Fruit fly (Drosophila melanogaster) whole organism, embryonic: ENCODE measurements around the gene Vha16-5.

ENCODE experiments used
- ATbp ChIP-seq: fragments of 200-800 bp; sonication (Bioruptor generic); optimal IDR thresholded peaks from 2 replicates; lab custom pipeline; 2017; ENCODE audit warnings: missing biosample characterization, mild to moderate bottlenecking, missing genetic modification characterization, missing genetic modification reagents
- Blimp-1 ChIP-seq: fragments of 200-800 bp; sonication (Bioruptor generic); optimal IDR thresholded peaks from 3 replicates; lab custom pipeline; 2018; ENCODE audit warnings: missing biosample characterization, missing genetic modification characterization, mild to moderate bottlenecking, moderate library complexity, missing genetic modification reagents
- CG10147 ChIP-seq: fragments of 200-800 bp; sonication (Bioruptor generic); optimal IDR thresholded peaks from 2 replicates; lab custom pipeline; 2019; ENCODE audit warnings: missing biosample characterization, mild to moderate bottlenecking, missing genetic modification characterization, moderate library complexity
- CG11085 ChIP-seq: fragments of 200-800 bp; sonication (Bioruptor generic); IDR thresholded peaks from 2 replicates; pipeline ENCODE4 v1.3.6; 2022; ENCODE audit warnings: missing biosample characterization, missing genetic modification characterization
- CG11723 ChIP-seq: fragments of 200-800 bp; sonication (Bioruptor generic); optimal IDR thresholded peaks from 2 replicates; lab custom pipeline; 2017; ENCODE audit warnings: missing biosample characterization, mild to moderate bottlenecking, missing genetic modification characterization
- CG12155 ChIP-seq: fragments of 200-800 bp; sonication (Bioruptor generic); optimal IDR thresholded peaks from 3 replicates; lab custom pipeline; 2016; ENCODE audit warnings: missing biosample characterization, missing genetic modification characterization
- CG12391 ChIP-seq: fragments of 200-800 bp; sonication (Bioruptor generic); optimal IDR thresholded peaks from 3 replicates; lab custom pipeline; 2018; ENCODE audit warnings: missing biosample characterization, mild to moderate bottlenecking, missing genetic modification characterization, moderate library complexity
- CG12659 ChIP-seq: fragments of 200-800 bp; sonication (Bioruptor generic); optimal IDR thresholded peaks from 3 replicates; lab custom pipeline; 2017; ENCODE audit warnings: mild to moderate bottlenecking, missing biosample characterization, missing genetic modification reagents, missing genetic modification characterization
- CG13894 ChIP-seq: fragments of 200-800 bp; sonication (Bioruptor generic); optimal IDR thresholded peaks from 3 replicates; lab custom pipeline; 2018; ENCODE audit warnings: missing biosample characterization, mild to moderate bottlenecking, missing genetic modification characterization, moderate library complexity
- CG14441 ChIP-seq: fragments of 200-800 bp; sonication (Bioruptor generic); IDR thresholded peaks from 2 replicates; pipeline ENCODE4 v1.3.6; 2022; ENCODE audit warnings: missing biosample characterization, missing genetic modification characterization
- CG15269 ChIP-seq: fragments of 200-800 bp; sonication (Bioruptor generic); optimal IDR thresholded peaks from 2 replicates; lab custom pipeline; 2018; ENCODE audit warnings: missing biosample characterization, mild to moderate bottlenecking, missing genetic modification characterization, moderate library complexity
- CG17912 ChIP-seq: fragments of 200-800 bp; sonication (Bioruptor generic); optimal IDR thresholded peaks from 2 replicates; lab custom pipeline; 2018; ENCODE audit warnings: missing biosample characterization, mild to moderate bottlenecking, missing genetic modification characterization
- CG1792 ChIP-seq: fragments of 200-800 bp; sonication (Bioruptor generic); optimal IDR thresholded peaks from 2 replicates; lab custom pipeline; 2016; ENCODE audit warnings: missing biosample characterization, missing genetic modification characterization
- CG18011 ChIP-seq: fragments of 200-800 bp; sonication (Bioruptor generic); optimal IDR thresholded peaks from 2 replicates; lab custom pipeline; 2017; ENCODE audit warnings: missing biosample characterization, missing genetic modification characterization, mild to moderate bottlenecking, moderate library complexity, missing genotype
- CG2202 ChIP-seq: fragments of 200-800 bp; sonication (Bioruptor generic); optimal IDR thresholded peaks from 2 replicates; lab custom pipeline; 2018; ENCODE audit warnings: missing biosample characterization, mild to moderate bottlenecking, missing genetic modification characterization
- CG2712 ChIP-seq: fragments of 200-800 bp; optimal IDR thresholded peaks from 3 replicates; lab custom pipeline; 2019; ENCODE audit warnings: missing biosample characterization, mild to moderate bottlenecking, missing genetic modification characterization, moderate library complexity
- CG2889 ChIP-seq: fragments of 200-800 bp; sonication (Bioruptor generic); IDR thresholded peaks from 3 replicates; pipeline ENCODE4 v1.3.6; 2022; ENCODE audit warnings: missing biosample characterization, missing genetic modification characterization
- CG30403 ChIP-seq: fragments of 200-800 bp; sonication (Bioruptor generic); optimal IDR thresholded peaks from 3 replicates; lab custom pipeline; 2016; ENCODE audit warnings: missing biosample characterization, missing genetic modification characterization
- CG4282 ChIP-seq: fragments of 200-800 bp; sonication (Bioruptor generic); optimal IDR thresholded peaks from 2 replicates; lab custom pipeline; 2016; ENCODE audit warnings: missing biosample characterization, missing genetic modification characterization
- CG8478 ChIP-seq: fragments of >200 bp; optimal IDR thresholded peaks from 2 replicates; lab custom pipeline; 2018
- CkIIα-i1 ChIP-seq: fragments of 200-800 bp; sonication (Bioruptor generic); IDR thresholded peaks from 2 replicates; pipeline ENCODE4 v1.3.6; 2022; ENCODE audit warnings: missing biosample characterization, missing genetic modification characterization
- Dad ChIP-seq: fragments of 200-800 bp; sonication (Bioruptor generic); optimal IDR thresholded peaks from 3 replicates; lab custom pipeline; 2016; ENCODE audit warnings: missing biosample characterization, missing genetic modification characterization
- Fer1 ChIP-seq: fragments of 200-800 bp; sonication (Bioruptor generic); optimal IDR thresholded peaks from 2 replicates; lab custom pipeline; 2017; ENCODE audit warnings: missing biosample characterization, mild to moderate bottlenecking, missing genetic modification characterization
- HHEX ChIP-seq: fragments of 200-800 bp; sonication (Bioruptor generic); optimal IDR thresholded peaks from 3 replicates; lab custom pipeline; 2017; ENCODE audit warnings: missing biosample characterization, mild to moderate bottlenecking, missing genetic modification characterization, missing genetic modification reagents
- Hey ChIP-seq: fragments of 200-800 bp; sonication (Bioruptor generic); optimal IDR thresholded peaks from 3 replicates; lab custom pipeline; 2018; ENCODE audit warnings: missing biosample characterization, mild to moderate bottlenecking, missing genetic modification characterization
- Jarid2 ChIP-seq: fragments of 200-800 bp; sonication (Bioruptor generic); optimal IDR thresholded peaks from 3 replicates; lab custom pipeline; 2017; ENCODE audit warnings: mild to moderate bottlenecking, missing biosample characterization, missing genetic modification reagents, missing genetic modification characterization
- NC2α ChIP-seq: fragments of 200-800 bp; sonication (Bioruptor generic); optimal IDR thresholded peaks from 2 replicates; lab custom pipeline; 2016; ENCODE audit warnings: missing biosample characterization, missing genetic modification characterization
- Ptx1 ChIP-seq: fragments of 200-800 bp; sonication (Bioruptor generic); IDR thresholded peaks from 2 replicates; pipeline ENCODE4 v1.3.6; 2022; ENCODE audit warnings: missing biosample characterization, missing genetic modification characterization
- Rfx ChIP-seq: fragments of 200-800 bp; sonication (Bioruptor generic); IDR thresholded peaks from 2 replicates; pipeline ENCODE4 v1.3.6; 2022; ENCODE audit warnings: missing biosample characterization, missing genetic modification characterization
- Sin3A ChIP-seq: fragments of >200 bp; optimal IDR thresholded peaks from 2 replicates; lab custom pipeline; 2018
- Sox100B ChIP-seq: fragments of 200-800 bp; sonication (Bioruptor generic); optimal IDR thresholded peaks from 3 replicates; lab custom pipeline; 2018; ENCODE audit warnings: missing biosample characterization, mild to moderate bottlenecking, missing genetic modification characterization
- Sry-β ChIP-seq: fragments of 200-800 bp; sonication (Bioruptor generic); optimal IDR thresholded peaks from 2 replicates; lab custom pipeline; 2018; ENCODE audit warnings: missing biosample characterization, mild to moderate bottlenecking, missing genetic modification characterization, moderate library complexity
- TFAM ChIP-seq: fragments of 200-800 bp; sonication (Bioruptor generic); optimal IDR thresholded peaks from 2 replicates; lab custom pipeline; 2017; ENCODE audit warnings: missing biosample characterization, missing genetic modification characterization, inconsistent platforms
- amos ChIP-seq: fragments of 200-800 bp; sonication (Bioruptor generic); IDR thresholded peaks from 2 replicates; pipeline ENCODE4 v1.3.6; 2022; ENCODE audit warnings: missing biosample characterization, missing genetic modification characterization; ENCODE audit not compliant: partially characterized antibody
- bowl ChIP-seq: fragments of 200-800 bp; sonication (Bioruptor generic); IDR thresholded peaks from 2 replicates; pipeline ENCODE4 v1.3.6; 2022; ENCODE audit warnings: missing biosample characterization, missing genetic modification characterization
- chinmo ChIP-seq: fragments of 200-800 bp; sonication (Bioruptor generic); IDR thresholded peaks from 4 replicates; pipeline ENCODE4 v1.3.6; 2022; ENCODE audit warnings: missing biosample characterization, missing genetic modification characterization; ENCODE audit not compliant: partially characterized antibody
- da ChIP-seq: fragments of 200-800 bp; sonication (Bioruptor generic); optimal IDR thresholded peaks from 2 replicates; lab custom pipeline; 2016; ENCODE audit warnings: missing biosample characterization, missing genetic modification characterization
- dm ChIP-seq: fragments of 200-800 bp; sonication (Bioruptor generic); optimal IDR thresholded peaks from 3 replicates; lab custom pipeline; 2016; ENCODE audit warnings: missing biosample characterization, missing genetic modification characterization
- emc ChIP-seq: fragments of 200-800 bp; sonication (Bioruptor generic); optimal IDR thresholded peaks from 2 replicates; lab custom pipeline; 2016; ENCODE audit warnings: missing biosample characterization, missing genetic modification characterization
- esg ChIP-seq: fragments of 200-800 bp; sonication (Bioruptor generic); conservative IDR thresholded peaks from 2 replicates; pipeline ENCODE4 v1.3.6; 2022; ENCODE audit warnings: missing biosample characterization, missing genetic modification characterization
- ewg ChIP-seq: fragments of 200-800 bp; sonication (Bioruptor generic); optimal IDR thresholded peaks from 3 replicates; lab custom pipeline; 2017; ENCODE audit warnings: mild to moderate bottlenecking, missing biosample characterization, missing genetic modification reagents, missing genetic modification characterization
- her ChIP-seq: fragments of 200-800 bp; sonication (Bioruptor generic); optimal IDR thresholded peaks from 2 replicates; lab custom pipeline; 2016; ENCODE audit warnings: missing biosample characterization, missing genetic modification characterization
- kay ChIP-seq: fragments of 200-800 bp; sonication (Bioruptor generic); optimal IDR thresholded peaks from 2 replicates; lab custom pipeline; 2016; ENCODE audit warnings: missing biosample characterization, missing genetic modification characterization
- mirr ChIP-seq: fragments of 200-800 bp; sonication (Bioruptor generic); optimal IDR thresholded peaks from 3 replicates; lab custom pipeline; 2018; ENCODE audit warnings: missing biosample characterization, mild to moderate bottlenecking, missing genetic modification characterization
- pb ChIP-seq: fragments of 200-800 bp; sonication (Bioruptor generic); optimal IDR thresholded peaks from 3 replicates; lab custom pipeline; 2016; ENCODE audit warnings: missing biosample characterization, missing genetic modification characterization
- pita ChIP-seq: fragments of 200-800 bp; sonication (Bioruptor generic); optimal IDR thresholded peaks from 2 replicates; lab custom pipeline; 2017; ENCODE audit warnings: missing biosample characterization, mild to moderate bottlenecking, missing genetic modification characterization
- pros ChIP-seq: fragments of 200-800 bp; sonication (Bioruptor generic); optimal IDR thresholded peaks from 3 replicates; lab custom pipeline; 2019; ENCODE audit warnings: missing biosample characterization, mild to moderate bottlenecking, missing genetic modification characterization, moderate library complexity
- sd ChIP-seq: fragments of 200-800 bp; sonication (Bioruptor generic); optimal IDR thresholded peaks from 3 replicates; lab custom pipeline; 2018; ENCODE audit warnings: missing biosample characterization, mild to moderate bottlenecking, missing genetic modification characterization, moderate library complexity
- tio ChIP-seq: fragments of 200-800 bp; sonication (Bioruptor generic); optimal IDR thresholded peaks from 2 replicates; lab custom pipeline; 2017; ENCODE audit warnings: missing biosample characterization, missing genetic modification characterization, inconsistent platforms
- tna ChIP-seq: fragments of 200-800 bp; sonication (Bioruptor generic); IDR thresholded peaks from 2 replicates; pipeline ENCODE4 v1.3.6; 2022; ENCODE audit warnings: missing biosample characterization, missing genetic modification characterization; ENCODE audit not compliant: partially characterized antibody
- wdn ChIP-seq: fragments of 200-800 bp; sonication (Bioruptor generic); IDR thresholded peaks from 2 replicates; pipeline ENCODE4 v1.3.6; 2022; ENCODE audit warnings: missing biosample characterization, missing genetic modification characterization
- zfh2 ChIP-seq: fragments of 200-800 bp; sonication (Bioruptor generic); optimal IDR thresholded peaks from 2 replicates; lab custom pipeline; 2016; ENCODE audit warnings: missing biosample characterization, missing genetic modification characterization

The Vha16-5 gene

dm6 chr2L:10756049-10756448 lies 19.2 kb upstream of the Vha16-5 start, which contains the start of gene CG17124 (continued):
- TF ChIP-seq Sry-β (no peak), CG17912 (no peak), CG18011 (GFP tag; lab: Kevin White, UChicago) (no peak), kay (GFP tag; lab: Kevin White, UChicago) (no peak), zfh2 (no peak), Jarid2 (GFP tag; lab: Kevin White, UChicago) (peak; percentile 97), Dad (GFP tag; lab: Kevin White, UChicago) (no peak), CG10147 (GFP tag; lab: Kevin White, UChicago) (peak; percentile 34), dm (GFP tag; lab: Kevin White, UChicago) (no peak), HHEX (peak; percentile 40), pb (no peak), esg (GFP tag; lab: Robert Waterston, UW) (no peak), mirr (GFP tag; lab: Kevin White, UChicago) (peak; percentile 45), tio (GFP tag; lab: Kevin White, UChicago) (no peak), da (GFP tag; lab: Kevin White, UChicago) (no peak), CG2202 (tag; lab: Kevin White, UChicago) (no peak), CG12155 (no peak), chinmo (GFP tag; lab: Robert Waterston, UW) (peak; percentile 84; the same call in 3 of the 4 replicates), CG30403 (GFP tag; lab: Kevin White, UChicago) (no peak), Hey (tag; lab: Kevin White, UChicago) (no peak), wdn (GFP tag; lab: Robert Waterston, UW) (0 out of 2 replicates have a peak, but pooled peaks have one; percentile 29), Blimp-1 (GFP tag; lab: Kevin White, UChicago) (peak; percentile 9), pros (GFP tag; lab: Kevin White, UChicago) (no peak), her (GFP tag; lab: Kevin White, UChicago) (peak; percentile 64), Fer1 (GFP tag; lab: Kevin White, UChicago) (peak; percentile 72), CG2712 (tag; lab: Kevin White, UChicago) (peak; percentile 19), pita (no peak), CG8478 (no peak), bowl (GFP tag; lab: Robert Waterston, UW) (no peak), CG4282 (GFP tag; lab: Kevin White, UChicago) (no peak), sd (tag; lab: Kevin White, UChicago) (peak; percentile 30), CG15269 (peak; percentile 20), ATbp (GFP tag; lab: Kevin White, UChicago) (peak; percentile 14), NC2α (no peak), CkIIα-i1 (GFP tag; lab: Robert Waterston, UW) (no peak), Sox100B (no peak), CG14441 (GFP tag; lab: Robert Waterston, UW) (no peak), CG12659 (peak; percentile 15), CG13894 (peak; percentile 81), emc (GFP tag; lab: Kevin White, UChicago) (no peak), ewg (GFP tag; lab: Kevin White, UChicago) (no peak), Rfx (GFP tag; lab: Robert Waterston, UW) (peak; percentile 51; the same call in 1 of the 2 replicates), TFAM (no peak), CG11723 (GFP tag; lab: Kevin White, UChicago) (no peak), amos (GFP tag; lab: Robert Waterston, UW) (peak; percentile 40; the same call in 1 of the 2 replicates), CG2889 (GFP tag; lab: Robert Waterston, UW) (no peak), CG11085 (GFP tag; lab: Robert Waterston, UW) (no peak), Sin3A (lab: Kevin White, UChicago) (no peak), CG12391 (no peak), Ptx1 (GFP tag; lab: Robert Waterston, UW) (no peak), CG1792 (GFP tag; lab: Kevin White, UChicago) (peak; percentile 10), tna (GFP tag; lab: Robert Waterston, UW) (peak; percentile 49; the same call in 1 of the 2 replicates)
